Worm (Caenorhabditis elegans) whole organism, young adult: ENCODE measurements around the gene ugt-40.
A peak's percentile ranks its signal among the peaks of the same experiment; 100 is the strongest.

Source experiments
- C17E4.6 ChIP-seq: fragments of 200-800 bp; sonication (Bioruptor generic); IDR thresholded peaks from 2 replicates; pipeline ENCODE4 v1.3.6; 2022; ENCODE audit warnings: missing genetic modification reagents, missing genetic modification characterization, missing compliant biosample characterization
- D2030.7 ChIP-seq: fragments of 200-800 bp; sonication (Bioruptor generic); IDR thresholded peaks from 2 replicates; pipeline ENCODE4 v1.3.6; 2022; ENCODE audit warnings: missing genetic modification reagents, missing genetic modification characterization, missing compliant biosample characterization
- F22D6.2 ChIP-seq: sonication (generic microtip); optimal IDR thresholded peaks from 2 replicates; lab custom pipeline; 2016; ENCODE audit warnings: mild to moderate bottlenecking, missing genetic modification characterization, missing compliant biosample characterization
- F52B5.7 ChIP-seq: sonication (generic microtip); optimal IDR thresholded peaks from 2 replicates; lab custom pipeline; 2016; ENCODE audit warnings: mild to moderate bottlenecking, missing genetic modification characterization, missing compliant biosample characterization
- F57A8.1 ChIP-seq: fragments of 200-800 bp; sonication (Bioruptor generic); optimal IDR thresholded peaks from 2 replicates; lab custom pipeline; 2018; ENCODE audit warnings: mild to moderate bottlenecking, missing genetic modification characterization, moderate library complexity, missing compliant biosample characterization
- F57C9.4 ChIP-seq: sonication (generic microtip); optimal IDR thresholded peaks from 2 replicates; lab custom pipeline; 2017; ENCODE audit warnings: mild to moderate bottlenecking, missing genetic modification characterization, missing compliant biosample characterization
- T07F8.4 ChIP-seq: sonication (generic microtip); optimal IDR thresholded peaks from 2 replicates; lab custom pipeline; 2016; ENCODE audit warnings: mild to moderate bottlenecking, missing genetic modification characterization, moderate library complexity, missing compliant biosample characterization
- Y53F4B.3 ChIP-seq: fragments of 200-800 bp; sonication (Bioruptor generic); IDR thresholded peaks from 2 replicates; pipeline ENCODE4 v1.3.6; 2022; ENCODE audit warnings: missing genetic modification reagents, missing genetic modification characterization, missing compliant biosample characterization
- ZK185.1 ChIP-seq: sonication (generic microtip); optimal IDR thresholded peaks from 2 replicates; lab custom pipeline; 2016; ENCODE audit warnings: mild to moderate bottlenecking, missing genetic modification characterization, missing compliant biosample characterization; ENCODE audit not compliant: poor library complexity, severe bottlenecking
- akir-1 ChIP-seq: fragments of 200-800 bp; sonication (Bioruptor generic); optimal IDR thresholded peaks from 2 replicates; lab custom pipeline; 2018; ENCODE audit warnings: mild to moderate bottlenecking, missing genetic modification characterization, moderate library complexity, missing compliant biosample characterization
- ama-1 ChIP-seq, 3 experiments: fragments of 150-350 bp in 1 of 3; sonication (generic microtip) in 2 of 3; optimal IDR thresholded peaks; 2 replicates each; lab custom pipeline; 2014 to 2018; ENCODE audit warnings: missing biosample characterization in 2 of 3, missing genetic modification characterization in 2 of 3, missing genetic modification reagents in 2 of 3
- atf-7 ChIP-seq: sonication (generic microtip); optimal IDR thresholded peaks from 2 replicates; lab custom pipeline; 2017; ENCODE audit warnings: mild to moderate bottlenecking, missing genetic modification characterization, missing compliant biosample characterization
- attf-3 ChIP-seq: fragments of 200-800 bp; sonication (Bioruptor generic); conservative IDR thresholded peaks from 2 replicates; pipeline ENCODE4 v1.3.6; 2022; ENCODE audit warnings: missing genetic modification reagents, missing genetic modification characterization, missing compliant biosample characterization
- attf-5 ChIP-seq: fragments of 200-800 bp; sonication (Bioruptor generic); optimal IDR thresholded peaks from 2 replicates; lab custom pipeline; 2018; ENCODE audit warnings: mild to moderate bottlenecking, missing genetic modification characterization, missing compliant biosample characterization
- cebp-2 ChIP-seq: fragments of 200-800 bp; sonication (Bioruptor generic); IDR thresholded peaks from 2 replicates; pipeline ENCODE4 v1.3.6; 2022; ENCODE audit warnings: missing genetic modification characterization, missing compliant biosample characterization
- ceh-27 ChIP-seq: fragments of 200-800 bp; sonication (Bioruptor generic); optimal IDR thresholded peaks from 2 replicates; lab custom pipeline; 2018; ENCODE audit warnings: mild to moderate bottlenecking, missing genetic modification characterization, moderate library complexity, missing compliant biosample characterization
- ceh-79 ChIP-seq: sonication (generic microtip); optimal IDR thresholded peaks from 2 replicates; lab custom pipeline; 2017; ENCODE audit warnings: mild to moderate bottlenecking, missing genetic modification characterization, missing compliant biosample characterization
- efl-1 ChIP-seq: fragments of 150-350 bp; optimal IDR thresholded peaks from 2 replicates; lab custom pipeline; 2014; ENCODE audit warnings: missing biosample characterization, missing genetic modification reagents, missing genetic modification characterization
- egl-18 ChIP-seq: fragments of 200-800 bp; sonication (Bioruptor generic); IDR thresholded peaks from 2 replicates; pipeline ENCODE4 v1.3.6; 2022; ENCODE audit warnings: missing genetic modification reagents, missing genetic modification characterization, missing compliant biosample characterization
- him-1 ChIP-seq: sonication (generic microtip); optimal IDR thresholded peaks from 2 replicates; lab custom pipeline; 2016; ENCODE audit warnings: missing genotype, missing genetic modification reagents, missing genetic modification characterization, missing compliant biosample characterization
- hmg-1.2 ChIP-seq: fragments of 200-800 bp; sonication (Bioruptor generic); IDR thresholded peaks from 2 replicates; pipeline ENCODE4 v1.3.6; 2022; ENCODE audit warnings: missing genetic modification reagents, missing genetic modification characterization, missing compliant biosample characterization
- hmg-20 ChIP-seq: fragments of 200-800 bp; sonication (Bioruptor generic); IDR thresholded peaks from 2 replicates; pipeline ENCODE4 v1.3.6; 2022; ENCODE audit warnings: missing genetic modification reagents, missing genetic modification characterization, missing compliant biosample characterization
- lin-26 ChIP-seq: fragments of 200-800 bp; sonication (Bioruptor generic); IDR thresholded peaks from 2 replicates; pipeline ENCODE4 v1.3.6; 2022; ENCODE audit warnings: missing genetic modification reagents, missing genetic modification characterization, missing compliant biosample characterization
- lin-54 ChIP-seq: fragments of 200-800 bp; sonication (Bioruptor generic); optimal IDR thresholded peaks from 2 replicates; lab custom pipeline; 2018; ENCODE audit warnings: mild to moderate bottlenecking, missing genetic modification characterization, missing compliant biosample characterization
- lsl-1 ChIP-seq: fragments of 200-800 bp; sonication (Bioruptor generic); optimal IDR thresholded peaks from 2 replicates; lab custom pipeline; 2018; ENCODE audit warnings: mild to moderate bottlenecking, missing genetic modification characterization, moderate library complexity, missing compliant biosample characterization
- madf-10 ChIP-seq: sonication (generic microtip); optimal IDR thresholded peaks from 2 replicates; lab custom pipeline; 2016; ENCODE audit warnings: mild to moderate bottlenecking, missing genetic modification characterization, missing compliant biosample characterization
- madf-3 ChIP-seq: fragments of 200-800 bp; sonication (Bioruptor generic); IDR thresholded peaks from 2 replicates; pipeline ENCODE4 v1.3.6; 2022; ENCODE audit warnings: missing genetic modification reagents, missing genetic modification characterization, missing compliant biosample characterization
- nfya-2 ChIP-seq: fragments of 200-800 bp; sonication (Bioruptor generic); IDR thresholded peaks from 2 replicates; pipeline ENCODE4 v1.3.6; 2022; ENCODE audit warnings: missing genetic modification reagents, missing genetic modification characterization, missing compliant biosample characterization
- pha-4 ChIP-seq: fragments of 150-350 bp; sonication (generic microtip); optimal IDR thresholded peaks from 2 replicates; lab custom pipeline; 2014; ENCODE audit warnings: missing biosample characterization, missing genetic modification reagents, missing genetic modification characterization
- rcor-1 ChIP-seq: fragments of 200-800 bp; sonication (Bioruptor generic); IDR thresholded peaks from 2 replicates; pipeline ENCODE4 v1.3.6; 2022; ENCODE audit warnings: missing genetic modification reagents, missing genetic modification characterization, missing compliant biosample characterization
- sdz-38 ChIP-seq: sonication (generic microtip); optimal IDR thresholded peaks from 2 replicates; lab custom pipeline; 2016; ENCODE audit warnings: missing genotype, missing genetic modification characterization, missing compliant biosample characterization
- snpc-1.1 ChIP-seq: sonication (generic microtip); optimal IDR thresholded peaks from 2 replicates; lab custom pipeline; 2017; ENCODE audit warnings: missing genetic modification characterization, mild to moderate bottlenecking, missing compliant biosample characterization, antibody characterized with exemption, moderate library complexity, missing genotype, missing genetic modification reagents; ENCODE audit not compliant: insufficient read depth
- somi-1 ChIP-seq: fragments of 200-800 bp; sonication (Bioruptor generic); optimal IDR thresholded peaks from 2 replicates; lab custom pipeline; 2018; ENCODE audit warnings: mild to moderate bottlenecking, missing genetic modification characterization, missing compliant biosample characterization
- tbp1 ChIP-seq: fragments of 200-800 bp; sonication (Bioruptor generic); optimal IDR thresholded peaks from 2 replicates; lab custom pipeline; 2018; ENCODE audit warnings: mild to moderate bottlenecking, missing genetic modification characterization, missing compliant biosample characterization
- zfh-2 ChIP-seq: fragments of 200-800 bp; sonication (Bioruptor generic); conservative IDR thresholded peaks from 2 replicates; pipeline ENCODE4 v1.3.6; 2022; ENCODE audit warnings: missing genetic modification reagents, missing genetic modification characterization, missing compliant biosample characterization
- zim-3 ChIP-seq: sonication (generic microtip); optimal IDR thresholded peaks from 2 replicates; lab custom pipeline; 2017; ENCODE audit warnings: mild to moderate bottlenecking, missing genetic modification characterization, moderate library complexity, missing compliant biosample characterization
- ztf-22 ChIP-seq: fragments of 200-800 bp; sonication (Bioruptor generic); optimal IDR thresholded peaks from 2 replicates; lab custom pipeline; 2018; ENCODE audit warnings: mild to moderate bottlenecking, missing genetic modification characterization, moderate library complexity, missing compliant biosample characterization
- ztf-6 ChIP-seq: fragments of 200-800 bp; sonication (Bioruptor generic); IDR thresholded peaks from 2 replicates; pipeline ENCODE4 v1.3.6; 2022; ENCODE audit warnings: missing genetic modification reagents, missing genetic modification characterization, missing compliant biosample characterization

The ugt-40 gene

ce11 chrV:7118796-7119195 is 23.0 kb downstream of the ugt-40 start, which contains the start of gene srx-33:
srx-33 (minus strand) TSS chrV:7118896.
- no peak for TF ChIP-seq F57C9.4 (tag; lab: Kevin White, UChicago)
- TF ChIP-seq ztf-6 (GFP tag; lab: Robert Waterston, UW), result no peak
- TF ChIP-seq him-1, result no peak
- no peak for TF ChIP-seq hmg-20 (GFP tag; lab: Robert Waterston, UW)
- no peak for TF ChIP-seq atf-7 (tag; lab: Kevin White, UChicago)
- no peak for TF ChIP-seq lin-54 (GFP tag; lab: Kevin White, UChicago)
- TF ChIP-seq F52B5.7, result no peak
- TF ChIP-seq C17E4.6, result no peak
- no peak for TF ChIP-seq ceh-79

- TF ChIP-seq F57A8.1 (GFP tag; lab: Kevin White, UChicago) (no peak), D2030.7 (no peak), ceh-27 (GFP tag; lab: Kevin White, UChicago) (peak; percentile 45)
Observed at ce11 chrV:7112223-7112622, 29.5 kb downstream of the ugt-40 start.

ce11 chrV:7111276-7111675 is 30.5 kb downstream of the ugt-40 start:
- TF ChIP-seq tbp1 (GFP tag; lab: Kevin White, UChicago), result no peak
- TF ChIP-seq attf-3, result no peak
- TF ChIP-seq sdz-38, result no peak
- no peak for TF ChIP-seq zim-3 (tag; lab: Kevin White, UChicago)
- no peak for TF ChIP-seq lsl-1 (GFP tag; lab: Kevin White, UChicago)
- no peak for TF ChIP-seq attf-5 (GFP tag; lab: Kevin White, UChicago)
- TF ChIP-seq, all 124 proteins: peak for 0

ce11 chrV:7110370-7110769 is 31.4 kb downstream of the ugt-40 start:
- no peak for TF ChIP-seq madf-10 (tag; lab: Kevin White, UChicago)
- no peak for TF ChIP-seq lin-26 (GFP tag; lab: Robert Waterston, UW)
- no peak for TF ChIP-seq nfya-2

ce11 chrV:7106499-7107152 is 35.1 kb downstream of the ugt-40 start:
- 0 out of 2 replicates have a peak, but pooled peaks have one; percentile 65 for TF ChIP-seq egl-18 (GFP tag; lab: Robert Waterston, UW)
- no peak for TF ChIP-seq snpc-1.1 (tag; lab: Kevin White, UChicago)
- peak; percentile 67; the same call in 1 of the 2 replicates for TF ChIP-seq zfh-2

- TF ChIP-seq rcor-1 (GFP tag; lab: Robert Waterston, UW), result no peak
- TF ChIP-seq somi-1 (GFP tag; lab: Kevin White, UChicago), result no peak
- TF ChIP-seq cebp-2, result no peak
- TF ChIP-seq madf-3 (GFP tag; lab: Robert Waterston, UW), result no peak
- TF ChIP-seq hmg-1.2, result no peak
- TF ChIP-seq ama-1 (optimal IDR thresholded peaks at IDR 0.05; lab: Kevin White, UChicago), result no peak
- no peak for TF ChIP-seq ama-1 (GFP tag; optimal IDR thresholded peaks at IDR 0.05; lab: Kevin White, UChicago)
- no peak for TF ChIP-seq F57A8.1 (GFP tag; lab: Kevin White, UChicago)
- TF ChIP-seq zfh-2, result no peak
- TF ChIP-seq ztf-22 (GFP tag; lab: Kevin White, UChicago), result no peak
- no peak for TF ChIP-seq F22D6.2 (tag; lab: Kevin White, UChicago)
- TF ChIP-seq D2030.7, result no peak
- no peak for TF ChIP-seq T07F8.4 (tag; lab: Kevin White, UChicago)
- no peak for TF ChIP-seq ZK185.1
- no peak for TF ChIP-seq efl-1 (GFP tag; lab: Kevin White, UChicago)
- TF ChIP-seq lsl-1 (GFP tag; lab: Kevin White, UChicago), result no peak
- TF ChIP-seq akir-1 (GFP tag; lab: Kevin White, UChicago), result no peak
- TF ChIP-seq pha-4 (tag; lab: Kevin White, UChicago), result no peak
- no peak for TF ChIP-seq Y53F4B.3 (GFP tag; lab: Robert Waterston, UW)
Observed at ce11 chrV:7103247-7103646, 38.5 kb downstream of the ugt-40 start, which contains the start of gene odr-2. odr-2 (plus strand) TSS chrV:7103547.
